Fruit fly (Drosophila melanogaster) whole organism, embryonic: ENCODE measurements around the gene CG7058.

Source experiments
- ATbp ChIP-seq: fragments of 200-800 bp; sonication (Bioruptor generic); optimal IDR thresholded peaks from 2 replicates; lab custom pipeline; 2017; ENCODE audit warnings: missing biosample characterization, mild to moderate bottlenecking, missing genetic modification characterization, missing genetic modification reagents
- Asciz ChIP-seq: fragments of 200-800 bp; sonication (Bioruptor generic); optimal IDR thresholded peaks from 2 replicates; lab custom pipeline; 2017; ENCODE audit warnings: missing biosample characterization, mild to moderate bottlenecking, missing genetic modification characterization, missing genetic modification reagents
- CG10366 ChIP-seq: fragments of 200-800 bp; sonication (Bioruptor generic); IDR thresholded peaks from 2 replicates; pipeline ENCODE4 v1.3.6; 2022; ENCODE audit warnings: missing biosample characterization, missing genetic modification characterization
- CG11456 ChIP-seq: fragments of 200-800 bp; sonication (Bioruptor generic); IDR thresholded peaks from 3 replicates; pipeline ENCODE4 v1.3.6; 2022; ENCODE audit warnings: missing biosample characterization, missing genetic modification characterization
- CG11560 ChIP-seq: fragments of 200-800 bp; sonication (Bioruptor generic); IDR thresholded peaks from 3 replicates; pipeline ENCODE4 v1.3.6; 2022; ENCODE audit warnings: missing biosample characterization, missing genetic modification characterization
- CG16863 ChIP-seq: fragments of 200-800 bp; sonication (Bioruptor generic); optimal IDR thresholded peaks from 3 replicates; lab custom pipeline; 2016; ENCODE audit warnings: missing biosample characterization, missing genetic modification characterization
- CG17385 ChIP-seq: fragments of 200-800 bp; sonication (Bioruptor generic); optimal IDR thresholded peaks from 3 replicates; lab custom pipeline; 2018; ENCODE audit warnings: missing biosample characterization, mild to moderate bottlenecking, missing genetic modification characterization
- CG17829 ChIP-seq: fragments of 200-800 bp; optimal IDR thresholded peaks from 2 replicates; lab custom pipeline; 2019; ENCODE audit warnings: missing biosample characterization, mild to moderate bottlenecking, missing genetic modification characterization, moderate library complexity
- CG18011 ChIP-seq: fragments of 200-800 bp; sonication (Bioruptor generic); optimal IDR thresholded peaks from 2 replicates; lab custom pipeline; 2017; ENCODE audit warnings: missing biosample characterization, missing genetic modification characterization, mild to moderate bottlenecking, moderate library complexity, missing genotype
- CG18764 ChIP-seq: fragments of 200-800 bp; sonication (Bioruptor generic); optimal IDR thresholded peaks from 3 replicates; lab custom pipeline; 2016; ENCODE audit warnings: missing biosample characterization, missing genetic modification characterization
- CG2129 ChIP-seq: fragments of 200-800 bp; sonication (Bioruptor generic); IDR thresholded peaks from 2 replicates; pipeline ENCODE4 v1.3.6; 2022; ENCODE audit warnings: missing biosample characterization, missing genetic modification characterization; ENCODE audit not compliant: partially characterized antibody
- CG2875 ChIP-seq: fragments of 200-800 bp; sonication (Bioruptor generic); optimal IDR thresholded peaks from 2 replicates; lab custom pipeline; 2017; ENCODE audit warnings: missing biosample characterization, mild to moderate bottlenecking, missing genetic modification characterization, missing genetic modification reagents
- CG2889 ChIP-seq: fragments of 200-800 bp; sonication (Bioruptor generic); IDR thresholded peaks from 3 replicates; pipeline ENCODE4 v1.3.6; 2022; ENCODE audit warnings: missing biosample characterization, missing genetic modification characterization
- CG33557 ChIP-seq: fragments of 200-800 bp; sonication (Bioruptor generic); optimal IDR thresholded peaks from 2 replicates; lab custom pipeline; 2019; ENCODE audit warnings: missing biosample characterization, mild to moderate bottlenecking, missing genetic modification characterization, moderate library complexity
- CG3838 ChIP-seq: fragments of 200-800 bp; sonication (Bioruptor generic); optimal IDR thresholded peaks from 3 replicates; lab custom pipeline; 2016; ENCODE audit warnings: missing biosample characterization, missing genetic modification characterization
- CG3995 ChIP-seq: fragments of 200-800 bp; sonication (Bioruptor generic); optimal IDR thresholded peaks from 3 replicates; lab custom pipeline; 2016; ENCODE audit warnings: missing biosample characterization, missing genetic modification characterization
- CG6272 ChIP-seq: fragments of 200-800 bp; sonication (Bioruptor generic); IDR thresholded peaks from 2 replicates; pipeline ENCODE4 v1.3.6; 2022; ENCODE audit warnings: missing biosample characterization, missing genetic modification characterization
- CG8765 ChIP-seq: fragments of 200-800 bp; sonication (Bioruptor generic); IDR thresholded peaks from 2 replicates; pipeline ENCODE4 v1.3.6; 2022; ENCODE audit warnings: missing biosample characterization, missing genetic modification characterization
- CG9437 ChIP-seq: fragments of 200-800 bp; sonication (Bioruptor generic); optimal IDR thresholded peaks from 2 replicates; lab custom pipeline; 2018; ENCODE audit warnings: missing biosample characterization, mild to moderate bottlenecking, missing genetic modification characterization
- CG9817 ChIP-seq: fragments of 200-800 bp; sonication (Bioruptor generic); optimal IDR thresholded peaks from 2 replicates; lab custom pipeline; 2018; ENCODE audit warnings: missing biosample characterization, mild to moderate bottlenecking, missing genetic modification characterization, moderate library complexity
- CG9932 ChIP-seq: fragments of 200-800 bp; sonication (Bioruptor generic); IDR thresholded peaks from 2 replicates; pipeline ENCODE4 v1.3.6; 2022; ENCODE audit warnings: missing biosample characterization, missing genetic modification characterization
- Chrac-16 ChIP-seq: fragments of 200-800 bp; sonication (Bioruptor generic); optimal IDR thresholded peaks from 3 replicates; lab custom pipeline; 2016; ENCODE audit warnings: missing biosample characterization, missing genetic modification characterization
- CrebB ChIP-seq: fragments of 200-800 bp; sonication (Bioruptor generic); optimal IDR thresholded peaks from 3 replicates; lab custom pipeline; 2018; ENCODE audit warnings: missing biosample characterization, mild to moderate bottlenecking, missing genetic modification characterization
- Dip3 ChIP-seq: fragments of 200-800 bp; sonication (Bioruptor generic); optimal IDR thresholded peaks from 3 replicates; lab custom pipeline; 2016; ENCODE audit warnings: missing biosample characterization, missing genetic modification characterization
- Ets65A ChIP-seq: fragments of 200-800 bp; sonication (Bioruptor generic); peaks from one replicate; lab custom pipeline; 2016; ENCODE audit warnings: missing biosample characterization, missing genetic modification characterization
- Hr3 ChIP-seq: fragments of 200-800 bp; sonication (Bioruptor generic); optimal IDR thresholded peaks from 3 replicates; lab custom pipeline; 2016; ENCODE audit warnings: missing biosample characterization, missing genetic modification characterization
- Mrtf ChIP-seq: fragments of 200-800 bp; sonication (Bioruptor generic); IDR thresholded peaks from 3 replicates; pipeline ENCODE4 v1.3.6; 2022; ENCODE audit warnings: missing biosample characterization, missing genetic modification characterization
- NC2α ChIP-seq: fragments of 200-800 bp; sonication (Bioruptor generic); optimal IDR thresholded peaks from 2 replicates; lab custom pipeline; 2016; ENCODE audit warnings: missing biosample characterization, missing genetic modification characterization
- NK7.1 ChIP-seq: fragments of 200-800 bp; sonication (Bioruptor generic); optimal IDR thresholded peaks from 3 replicates; lab custom pipeline; 2016; ENCODE audit warnings: missing biosample characterization, missing genetic modification characterization
- Oaz ChIP-seq: fragments of 200-800 bp; sonication (Bioruptor generic); IDR thresholded peaks from 2 replicates; pipeline ENCODE4 v1.3.6; 2022; ENCODE audit warnings: missing biosample characterization, missing genetic modification characterization
- Rx ChIP-seq: fragments of 200-800 bp; sonication (Bioruptor generic); IDR thresholded peaks from 2 replicates; pipeline ENCODE4 v1.3.6; 2022; ENCODE audit warnings: missing biosample characterization, missing genetic modification characterization
- bbx ChIP-seq: fragments of 200-800 bp; sonication (Bioruptor generic); IDR thresholded peaks from 2 replicates; pipeline ENCODE4 v1.3.6; 2022; ENCODE audit warnings: missing biosample characterization, missing genetic modification characterization; ENCODE audit not compliant: partially characterized antibody
- chn ChIP-seq: fragments of 200-800 bp; sonication (Bioruptor generic); optimal IDR thresholded peaks from 2 replicates; lab custom pipeline; 2016; ENCODE audit warnings: missing biosample characterization, missing genetic modification characterization
- crol ChIP-seq: fragments of 200-800 bp; sonication (Bioruptor generic); IDR thresholded peaks from 2 replicates; pipeline ENCODE4 v1.3.6; 2022; ENCODE audit warnings: missing biosample characterization, missing genetic modification characterization
- danr ChIP-seq: fragments of 200-800 bp; sonication (Bioruptor generic); IDR thresholded peaks from 2 replicates; pipeline ENCODE4 v1.3.6; 2022; ENCODE audit warnings: missing biosample characterization, missing genetic modification characterization
- dati ChIP-seq: fragments of 200-800 bp; sonication (Bioruptor generic); IDR thresholded peaks from 2 replicates; pipeline ENCODE4 v1.3.6; 2022; ENCODE audit warnings: missing biosample characterization, missing genetic modification characterization
- disco-r ChIP-seq: fragments of 200-800 bp; sonication (Bioruptor generic); optimal IDR thresholded peaks from 2 replicates; lab custom pipeline; 2016; ENCODE audit warnings: missing biosample characterization, missing genetic modification characterization
- dmrt99B ChIP-seq: fragments of 200-800 bp; sonication (Bioruptor generic); optimal IDR thresholded peaks from 2 replicates; lab custom pipeline; 2018; ENCODE audit warnings: missing biosample characterization, mild to moderate bottlenecking, missing genetic modification characterization, moderate library complexity
- dpn ChIP-seq, 2 experiments: fragments of 200-800 bp; sonication (Bioruptor generic); optimal IDR thresholded peaks; 3 replicates each; lab custom pipeline; 2016; ENCODE audit warnings: missing biosample characterization in 2 of 2, missing genetic modification characterization in 2 of 2
- ems ChIP-seq: fragments of 200-800 bp; sonication (Bioruptor generic); optimal IDR thresholded peaks from 3 replicates; lab custom pipeline; 2016; ENCODE audit warnings: missing biosample characterization, missing genetic modification characterization
- lmd ChIP-seq: fragments of 200-800 bp; sonication (Bioruptor generic); IDR thresholded peaks from 2 replicates; pipeline ENCODE4 v1.3.6; 2022; ENCODE audit warnings: missing biosample characterization, missing genetic modification characterization
- odd ChIP-seq: fragments of 200-800 bp; sonication (Bioruptor generic); optimal IDR thresholded peaks from 2 replicates; lab custom pipeline; 2017; ENCODE audit warnings: missing biosample characterization, mild to moderate bottlenecking, missing genetic modification characterization
- pho ChIP-seq: fragments of 200-800 bp; sonication (Bioruptor generic); optimal IDR thresholded peaks from 2 replicates; lab custom pipeline; 2016; ENCODE audit warnings: missing biosample characterization, missing genetic modification characterization
- phol ChIP-seq: fragments of 200-800 bp; sonication (Bioruptor generic); optimal IDR thresholded peaks from 3 replicates; lab custom pipeline; 2018; ENCODE audit warnings: missing biosample characterization, mild to moderate bottlenecking, missing genetic modification characterization, moderate library complexity
- psq ChIP-seq: fragments of 200-800 bp; sonication (Bioruptor generic); optimal IDR thresholded peaks from 2 replicates; lab custom pipeline; 2017; ENCODE audit warnings: missing biosample characterization, missing genetic modification characterization
- row ChIP-seq: fragments of 200-800 bp; sonication (Bioruptor generic); IDR thresholded peaks from 3 replicates; pipeline ENCODE4 v1.3.6; 2022; ENCODE audit warnings: missing biosample characterization, missing genetic modification characterization
- sima ChIP-seq: fragments of 200-800 bp; sonication (Bioruptor generic); optimal IDR thresholded peaks from 2 replicates; lab custom pipeline; 2016; ENCODE audit warnings: missing biosample characterization, missing genetic modification characterization
- so ChIP-seq: fragments of 200-800 bp; sonication (Bioruptor generic); IDR thresholded peaks from 3 replicates; pipeline ENCODE4 v1.3.6; 2022; ENCODE audit warnings: missing biosample characterization, missing genetic modification characterization
- tap ChIP-seq: fragments of 200-800 bp; optimal IDR thresholded peaks from 3 replicates; lab custom pipeline; 2019; ENCODE audit warnings: missing biosample characterization, mild to moderate bottlenecking, missing genetic modification characterization, moderate library complexity
- tll ChIP-seq, 2 experiments: fragments of 200-800 bp in 1 of 2; fragments of >200 bp in 1 of 2; sonication (Bioruptor generic) in 1 of 2; optimal IDR thresholded peaks; 2 replicates each; lab custom pipeline; 2017 to 2019; ENCODE audit warnings: missing biosample characterization in 2 of 2, missing genetic modification characterization in 2 of 2, mild to moderate bottlenecking in 1 of 2, moderate library complexity in 1 of 2
- twi ChIP-seq: fragments of 200-800 bp; optimal IDR thresholded peaks from 2 replicates; lab custom pipeline; 2019; ENCODE audit warnings: missing biosample characterization, mild to moderate bottlenecking, missing genetic modification characterization, moderate library complexity
- zfh1 ChIP-seq: fragments of 200-800 bp; sonication (Bioruptor generic); IDR thresholded peaks from 3 replicates; pipeline ENCODE4 v1.3.6; 2022; ENCODE audit warnings: missing biosample characterization, missing genetic modification characterization

The CG7058 gene

dm6 chrX:18857916-18858315, 51.4 kb downstream of the CG7058 start, which contains the start of gene Usp39 (continued):
- TF ChIP-seq ATbp (no peak), Ets65A (GFP tag; lab: Kevin White, UChicago) (no peak), phol (tag; lab: Kevin White, UChicago) (peak; percentile 55), CG3995 (GFP tag; lab: Kevin White, UChicago) (no peak), CG11560 (tag; lab: Robert Waterston, UW) (peak; percentile 26; the same call in 1 of the 3 replicates), Asciz (GFP tag; lab: Kevin White, UChicago) (no peak), dpn (GFP tag; optimal IDR thresholded peaks at IDR 0.05; lab: Kevin White, UChicago) (peak in 1 of 2 experiments; percentile 2), disco-r (GFP tag; lab: Kevin White, UChicago) (no peak), dati (GFP tag; lab: Robert Waterston, UW) (no peak), Rx (GFP tag; lab: Robert Waterston, UW) (no peak), Chrac-16 (GFP tag; lab: Kevin White, UChicago) (peak; percentile 20), NC2α (GFP tag; lab: Kevin White, UChicago) (no peak), lmd (GFP tag; lab: Robert Waterston, UW) (peak; percentile 36; the same call in 1 of the 2 replicates), Oaz (GFP tag; lab: Robert Waterston, UW) (no peak), CG9817 (tag; lab: Kevin White, UChicago) (no peak), sima (no peak), CrebB (no peak), CG2889 (GFP tag; lab: Robert Waterston, UW) (no peak), pho (no peak), CG2875 (GFP tag; lab: Kevin White, UChicago) (no peak), bbx (GFP tag; lab: Robert Waterston, UW) (peak; percentile 66), CG16863 (no peak), CG18011 (no peak), CG18764 (no peak), CG11456 (GFP tag; lab: Robert Waterston, UW) (peak; percentile 46; the same call in 1 of the 3 replicates), zfh1 (GFP tag; lab: Robert Waterston, UW) (no peak; the same call in 2 of the 3 replicates), CG2129 (GFP tag; lab: Robert Waterston, UW) (peak; percentile 24; the same call in 1 of the 2 replicates), chn (GFP tag; lab: Kevin White, UChicago) (no peak), row (GFP tag; lab: Robert Waterston, UW) (peak; percentile 80), NK7.1 (GFP tag; lab: Kevin White, UChicago) (no peak), twi (tag; lab: Kevin White, UChicago) (no peak), CG6272 (GFP tag; lab: Robert Waterston, UW) (no peak), CG10366 (GFP tag; lab: Robert Waterston, UW) (peak; percentile 18; the same call in 1 of the 2 replicates), CG3838 (GFP tag; lab: Kevin White, UChicago) (no peak), CG9932 (GFP tag; lab: Robert Waterston, UW) (peak; percentile 55), psq (GFP tag; lab: Kevin White, UChicago) (no peak), CG33557 (no peak), dmrt99B (no peak), Dip3 (GFP tag; lab: Kevin White, UChicago) (no peak), Mrtf (GFP tag; lab: Robert Waterston, UW) (no peak), CG8765 (GFP tag; lab: Robert Waterston, UW) (no peak), Hr3 (GFP tag; lab: Kevin White, UChicago) (peak; percentile 32), CG17385 (GFP tag; lab: Kevin White, UChicago) (no peak), CG17829 (tag; lab: Kevin White, UChicago) (no peak), odd (GFP tag; lab: Kevin White, UChicago) (no peak), so (GFP tag; lab: Robert Waterston, UW) (no peak), CG9437 (GFP tag; lab: Kevin White, UChicago) (no peak), tap (tag; lab: Kevin White, UChicago) (no peak), crol (GFP tag; lab: Robert Waterston, UW) (no peak), tll (GFP tag; optimal IDR thresholded peaks at IDR 0.05; lab: Kevin White, UChicago) (no peak), danr (no peak), ems (GFP tag; lab: Kevin White, UChicago) (no peak)
